Worm (Caenorhabditis elegans): ENCODE measurements around the gene F07E5.5.

Gene F07E5.5

ce11 chrII:2099139-2099976 is 40.5 kb upstream of the F07E5.5 start, which contains the start of gene math-42:
math-42 (plus strand) TSS chrII:2099926.
- TF ChIP-seq gmeb-1 (tag; optimal IDR thresholded peaks at IDR 0.05) (no peak), mbf-1 (tag; optimal IDR thresholded peaks at IDR 0.05) (no peak), fos-1 (tag; optimal IDR thresholded peaks at IDR 0.05) (peak; percentile 76), nhr-10 (tag; optimal IDR thresholded peaks at IDR 0.05) (no peak), ztf-1 (GFP tag; conservative IDR thresholded peaks at IDR 0.05) (no peak)

- TF ChIP-seq R02D3.7 (tag; optimal IDR thresholded peaks at IDR 0.05) (no peak), sma-9 (GFP tag; optimal IDR thresholded peaks at IDR 0.05) (no peak), sma-9 (tag; optimal IDR thresholded peaks at IDR 0.05) (no peak), unc-62 (GFP tag; optimal IDR thresholded peaks at IDR 0.05) (no peak), ztf-1 (GFP tag; conservative IDR thresholded peaks at IDR 0.05) (no peak), dmd-4 (tag; optimal IDR thresholded peaks at IDR 0.05) (no peak), lin-13 (GFP tag; optimal IDR thresholded peaks at IDR 0.05) (no peak), mdl-1 (tag; optimal IDR thresholded peaks at IDR 0.05) (no peak), mbf-1 (tag; optimal IDR thresholded peaks at IDR 0.05) (no peak), alr-1 (tag; optimal IDR thresholded peaks at IDR 0.05) (no peak), ceh-16 (tag; optimal IDR thresholded peaks at IDR 0.05) (no peak), nhr-237 (tag; optimal IDR thresholded peaks at IDR 0.05) (no peak)
Measured at ce11 chrII:2094924-2095650, 36.2 kb upstream of the F07E5.5 start, which contains the start of gene T16A1.2. T16A1.2 (plus strand) TSS chrII:2095600.

DNA sequence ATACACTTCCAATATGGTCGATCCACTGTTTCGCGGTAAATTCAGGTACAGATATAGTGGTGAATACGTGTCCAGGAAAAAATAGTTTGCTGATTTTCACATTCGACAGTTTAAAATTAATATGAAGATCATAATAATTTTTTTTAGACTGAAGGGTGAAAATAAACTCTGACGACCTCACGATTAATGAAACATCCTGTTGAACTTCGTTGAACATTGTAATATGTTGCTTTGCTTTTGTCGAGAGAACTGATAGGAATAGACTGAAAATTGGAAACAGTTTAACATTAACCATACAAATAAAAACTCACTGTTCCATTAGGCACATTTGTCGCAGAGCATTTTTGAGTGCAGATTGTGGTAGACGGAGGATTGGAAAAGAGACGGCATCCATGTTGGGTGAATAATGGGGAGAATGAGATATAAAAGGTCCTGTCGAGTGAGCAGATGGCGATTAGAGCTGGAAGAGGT is 34.6 kb upstream of the F07E5.5 start, which contains the start of gene fbxb-37:
TSS of gene fbxb-37 (minus strand) at position 421 of the 471 bp plus-strand sequence.
- TF ChIP-seq ztf-1 (GFP tag; conservative IDR thresholded peaks at IDR 0.05) (no peak), gmeb-1 (tag; optimal IDR thresholded peaks at IDR 0.05) (no peak), fos-1 (tag; optimal IDR thresholded peaks at IDR 0.05) (no peak), elt-3 (tag; optimal IDR thresholded peaks at IDR 0.05) (no peak), ztf-11 (tag; optimal IDR thresholded peaks at IDR 0.05) (no peak), lin-39 (tag; optimal IDR thresholded peaks at IDR 0.05) (no peak), sma-9 (GFP tag; optimal IDR thresholded peaks at IDR 0.05) (no peak), sma-9 (tag; optimal IDR thresholded peaks at IDR 0.05) (no peak), ztf-4 (tag; optimal IDR thresholded peaks at IDR 0.05) (no peak), lin-11 (tag; optimal IDR thresholded peaks at IDR 0.05) (no peak), mbf-1 (tag; optimal IDR thresholded peaks at IDR 0.05) (no peak), sem-4 (tag; optimal IDR thresholded peaks at IDR 0.05) (no peak), blmp-1 (tag; optimal IDR thresholded peaks at IDR 0.05; ENCODE audit: insufficient read depth) (no peak), lin-13 (GFP tag; optimal IDR thresholded peaks at IDR 0.05) (no peak), nhr-12 (tag; optimal IDR thresholded peaks at IDR 0.05) (no peak), elt-1 (tag; optimal IDR thresholded peaks at IDR 0.05) (no peak), nhr-6 (tag; optimal IDR thresholded peaks at IDR 0.05) (no peak), crh-2 (tag; optimal IDR thresholded peaks at IDR 0.05) (no peak)

DNA sequence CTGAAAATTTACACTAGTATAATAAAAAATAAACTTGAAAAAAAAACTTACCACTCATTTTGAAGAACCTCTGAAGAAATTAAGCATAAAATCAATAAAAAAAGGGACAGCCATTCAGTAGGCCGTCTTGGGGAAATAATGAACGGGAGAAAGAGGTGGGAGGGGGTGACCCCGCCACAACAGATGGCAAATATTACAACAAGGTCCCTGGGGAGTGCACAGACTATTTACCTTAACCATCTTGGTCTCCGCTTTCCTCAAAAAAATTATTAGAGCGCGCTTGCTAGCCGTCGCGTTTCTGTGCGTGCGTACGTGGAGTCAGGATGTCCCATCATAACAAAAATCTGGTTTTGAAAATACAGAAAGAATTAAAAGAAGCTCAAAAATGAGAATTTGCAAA is 33.1 kb upstream of the F07E5.5 start, which contains the start of gene T16A1.10:
TSS of gene T16A1.10 (minus strand) at position 123 of the 400 bp plus-strand sequence.
- TF ChIP-seq peb-1 (tag; optimal IDR thresholded peaks at IDR 0.05) (no peak), fos-1 (tag; optimal IDR thresholded peaks at IDR 0.05) (no peak), ceh-82 (tag; optimal IDR thresholded peaks at IDR 0.05) (no peak), C34F6.9 (tag; optimal IDR thresholded peaks at IDR 0.05) (no peak), mdl-1 (tag; optimal IDR thresholded peaks at IDR 0.05) (no peak), zag-1 (tag; optimal IDR thresholded peaks at IDR 0.05) (no peak), unc-39 (tag; optimal IDR thresholded peaks at IDR 0.05) (no peak), nhr-129 (tag; optimal IDR thresholded peaks at IDR 0.05) (no peak), ceh-16 (tag; optimal IDR thresholded peaks at IDR 0.05) (no peak), mbf-1 (tag; optimal IDR thresholded peaks at IDR 0.05) (no peak), egl-27 (tag; optimal IDR thresholded peaks at IDR 0.05) (no peak), sma-9 (GFP tag; optimal IDR thresholded peaks at IDR 0.05) (no peak), sma-9 (tag; optimal IDR thresholded peaks at IDR 0.05) (no peak)

Measured in whole organism, L2 larva.